Worm (Caenorhabditis elegans) whole organism, early embryonic: Measurements from ENCODE around the gene ntr-2.

Experiments
- B0310.2 ChIP-seq: sonication (generic microtip); optimal IDR thresholded peaks from 2 replicates; lab custom pipeline; 2016; ENCODE audit warnings: mild to moderate bottlenecking, missing genetic modification characterization, missing compliant biosample characterization
- F13C5.2 ChIP-seq: sonication (generic microtip); optimal IDR thresholded peaks from 2 replicates; lab custom pipeline; 2017; ENCODE audit warnings: mild to moderate bottlenecking, missing genetic modification characterization, inconsistent platforms, missing compliant biosample characterization
- aly-1 ChIP-seq: sonication (generic microtip); optimal IDR thresholded peaks from 2 replicates; lab custom pipeline; 2016; ENCODE audit warnings: missing genetic modification characterization, missing compliant biosample characterization
- ama-1 ChIP-seq: fragments of 150-350 bp; optimal IDR thresholded peaks from 2 replicates; lab custom pipeline; 2014
- ceh-13 ChIP-seq: fragments of 200-800 bp; sonication (Bioruptor generic); optimal IDR thresholded peaks from 2 replicates; lab custom pipeline; 2018; ENCODE audit warnings: mild to moderate bottlenecking, missing genetic modification characterization, missing compliant biosample characterization
- ceh-36 ChIP-seq: sonication (generic microtip); optimal IDR thresholded peaks from 2 replicates; lab custom pipeline; 2016; ENCODE audit warnings: missing genetic modification characterization, inconsistent platforms, missing compliant biosample characterization
- ets-7 ChIP-seq: sonication (generic microtip); optimal IDR thresholded peaks from 2 replicates; lab custom pipeline; 2016; ENCODE audit warnings: missing genotype, missing genetic modification characterization, missing compliant biosample characterization
- flt-1 ChIP-seq: fragments of 200-800 bp; sonication (Bioruptor generic); IDR thresholded peaks from 2 replicates; pipeline ENCODE4 v1.3.6; 2022; ENCODE audit warnings: missing genetic modification characterization, missing compliant biosample characterization
- hmbx-1 ChIP-seq: sonication (generic microtip); optimal IDR thresholded peaks from 2 replicates; lab custom pipeline; 2016; ENCODE audit warnings: mild to moderate bottlenecking, missing genetic modification characterization, missing compliant biosample characterization
- hmg-4 ChIP-seq: fragments of 200-800 bp; sonication (Bioruptor generic); optimal IDR thresholded peaks from 2 replicates; lab custom pipeline; 2018; ENCODE audit warnings: mild to moderate bottlenecking, missing genetic modification characterization, missing compliant biosample characterization
- hnd-1 ChIP-seq: sonication (generic microtip); optimal IDR thresholded peaks from 2 replicates; lab custom pipeline; 2016; ENCODE audit warnings: missing genetic modification characterization, missing compliant biosample characterization
- pes-1 ChIP-seq: fragments of 200-800 bp; sonication (Bioruptor generic); IDR thresholded peaks from 2 replicates; pipeline ENCODE4 v1.3.6; 2022; ENCODE audit warnings: missing genetic modification reagents, missing genetic modification characterization, missing compliant biosample characterization
- scrt-1 ChIP-seq: fragments of 200-800 bp; sonication (Bioruptor generic); IDR thresholded peaks from 2 replicates; pipeline ENCODE4 v1.3.6; 2022; ENCODE audit warnings: missing genetic modification characterization, missing compliant biosample characterization
- sea-1 ChIP-seq: fragments of 200-800 bp; sonication (Bioruptor generic); conservative IDR thresholded peaks from 2 replicates; pipeline ENCODE4 v1.3.6; 2022; ENCODE audit warnings: missing genetic modification characterization, missing compliant biosample characterization
- tbx-11 ChIP-seq: fragments of 200-800 bp; sonication (Bioruptor generic); IDR thresholded peaks from 2 replicates; pipeline ENCODE4 v1.3.6; 2022; ENCODE audit warnings: missing genetic modification characterization, missing compliant biosample characterization
- tbx-37 ChIP-seq: fragments of 200-800 bp; sonication (Bioruptor generic); conservative IDR thresholded peaks from 2 replicates; pipeline ENCODE4 v1.3.6; 2022; ENCODE audit warnings: missing genetic modification reagents, missing genetic modification characterization, missing compliant biosample characterization
- tra-4 ChIP-seq: sonication (generic microtip); optimal IDR thresholded peaks from 2 replicates; lab custom pipeline; 2017; ENCODE audit warnings: missing genetic modification characterization, missing compliant biosample characterization

The ntr-2 gene

DNA sequence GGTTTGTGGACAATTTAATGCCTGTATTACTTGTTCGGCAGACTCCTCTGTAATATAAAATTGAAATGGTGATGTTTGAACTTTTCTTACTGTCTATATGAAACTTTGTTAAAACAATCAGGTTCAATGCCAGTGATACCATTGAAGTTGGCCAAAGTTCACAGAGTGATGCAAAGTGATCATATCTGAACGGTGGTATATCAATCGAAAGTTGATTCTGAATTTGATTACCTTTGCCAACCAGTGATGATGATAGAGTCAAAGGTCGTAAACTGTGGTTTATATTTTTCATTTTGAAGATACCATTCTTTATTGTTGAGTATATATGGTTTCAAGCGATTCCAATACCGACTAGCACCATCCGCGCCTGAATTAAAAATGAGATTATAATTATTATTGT lies 25.3 kb downstream of the ntr-2 start:
- TF ChIP-seq ama-1 (lab: Kevin White, UChicago) (no peak), ets-7 (tag; lab: Kevin White, UChicago) (no peak), ceh-13 (GFP tag; lab: Kevin White, UChicago) (no peak), hnd-1 (no peak), tbx-11 (GFP tag; lab: Robert Waterston, UW) (no peak), tra-4 (tag; lab: Kevin White, UChicago) (no peak), B0310.2 (no peak), hmbx-1 (no peak), sea-1 (GFP tag; lab: Robert Waterston, UW) (no peak), F13C5.2 (no peak), tbx-37 (GFP tag; lab: Robert Waterston, UW) (no peak), scrt-1 (GFP tag; lab: Robert Waterston, UW) (no peak), flt-1 (no peak), pes-1 (GFP tag; lab: Robert Waterston, UW) (no peak), hmg-4 (GFP tag; lab: Kevin White, UChicago) (no peak), aly-1 (no peak), ceh-36 (tag; lab: Kevin White, UChicago) (no peak)

DNA sequence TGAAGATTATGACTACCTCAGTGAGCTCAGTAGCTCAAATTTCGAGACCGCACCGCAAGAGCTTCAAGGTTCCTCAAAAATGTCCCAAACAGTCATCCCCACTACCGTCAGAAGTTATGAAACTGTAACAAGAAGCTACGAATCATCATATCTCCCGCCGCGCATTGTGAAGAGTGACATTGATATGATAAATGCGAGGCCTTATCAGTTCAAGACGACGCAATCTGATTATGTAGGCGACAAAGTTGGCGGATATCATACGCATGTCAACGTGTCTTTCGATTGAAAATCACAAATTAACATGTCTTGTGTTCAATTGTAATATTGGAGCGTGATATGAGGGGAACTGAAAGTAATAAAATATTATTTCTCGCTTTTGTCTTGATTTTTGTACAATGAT lies 28.3 kb downstream of the ntr-2 start:
- TF ChIP-seq scrt-1 (GFP tag; lab: Robert Waterston, UW) (no peak), ceh-36 (tag; lab: Kevin White, UChicago) (no peak), flt-1 (no peak), hnd-1 (no peak), ama-1 (lab: Kevin White, UChicago) (no peak), ceh-13 (GFP tag; lab: Kevin White, UChicago) (no peak), hmbx-1 (no peak), tbx-11 (GFP tag; lab: Robert Waterston, UW) (no peak), aly-1 (no peak), B0310.2 (no peak)

DNA sequence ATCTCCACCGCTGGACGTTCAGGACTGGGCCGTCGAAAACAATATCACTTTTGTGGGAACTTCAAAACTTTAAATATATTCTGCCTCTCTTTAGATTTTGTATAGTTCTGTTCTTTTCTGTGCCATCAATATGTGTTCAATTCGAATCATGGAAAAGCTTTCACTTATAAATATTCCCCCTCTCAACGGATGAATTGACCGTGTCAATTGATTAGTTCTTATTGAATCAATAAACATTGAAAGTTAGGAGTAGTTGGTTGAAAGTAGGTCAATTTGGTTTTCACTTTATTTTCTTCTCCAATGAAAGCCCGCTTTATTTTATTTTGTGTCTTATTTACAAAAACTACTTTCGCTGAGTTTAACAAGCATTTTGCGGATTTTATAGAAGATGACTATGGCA lies 30.5 kb downstream of the ntr-2 start, which contains the start of gene lips-8:
Gene lips-8, plus strand, starts transcription at position 301 of the 400 bp plus-strand sequence.
- TF ChIP-seq sea-1 (GFP tag; lab: Robert Waterston, UW) = no peak

DNA sequence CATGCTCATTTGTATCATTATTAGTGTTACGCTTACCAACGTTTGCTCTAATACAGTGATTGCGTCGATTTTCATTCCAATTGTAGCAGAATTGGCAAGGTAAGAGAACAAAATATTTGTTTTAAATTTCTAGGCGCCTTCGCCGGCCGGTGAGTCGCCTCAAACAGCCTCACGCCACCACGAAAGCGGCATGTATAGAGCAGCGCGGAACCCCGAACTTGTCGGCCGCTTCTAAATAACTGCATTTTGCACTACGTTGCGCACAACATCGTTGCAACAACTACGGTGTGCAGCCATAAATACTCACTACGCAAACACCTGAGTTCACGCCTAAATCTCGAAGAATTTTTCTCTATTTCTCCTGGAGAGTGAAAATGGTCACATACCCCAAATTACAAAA lies 31.6 kb downstream of the ntr-2 start:
- no peak for TF ChIP-seq hnd-1
- no peak for TF ChIP-seq aly-1
- TF ChIP-seq ama-1 (lab: Kevin White, UChicago) = no peak
- no peak for TF ChIP-seq tbx-11 (GFP tag; lab: Robert Waterston, UW)
- TF ChIP-seq hmbx-1 = no peak
- TF ChIP-seq sea-1 (GFP tag; lab: Robert Waterston, UW) = no peak

DNA sequence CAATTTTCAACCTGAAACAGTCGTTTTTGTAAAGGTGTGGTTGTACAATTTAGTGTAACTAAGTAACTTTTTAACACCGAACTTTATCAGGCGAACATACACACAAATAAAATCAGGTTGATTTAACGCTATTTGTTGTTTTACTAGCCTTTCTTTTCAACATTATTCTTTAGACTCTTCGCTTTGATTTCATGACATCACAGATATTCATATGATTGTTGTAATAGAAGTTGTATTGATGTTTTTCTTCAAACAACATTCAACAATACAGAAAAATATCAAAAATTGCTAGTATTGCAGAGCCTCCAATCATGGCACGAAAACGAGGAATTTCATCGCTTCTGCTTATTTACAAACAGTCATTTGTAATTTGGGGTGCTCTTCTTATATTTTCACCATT lies 33.9 kb downstream of the ntr-2 start, which contains the start of gene nac-1:
Gene nac-1, plus strand, starts transcription at position 301 of the 400 bp plus-strand sequence.
- TF ChIP-seq tra-4 (tag; lab: Kevin White, UChicago) (no peak), hmbx-1 (no peak), tbx-11 (GFP tag; lab: Robert Waterston, UW) (no peak), flt-1 (no peak), F13C5.2 (no peak), B0310.2 (no peak), ceh-13 (GFP tag; lab: Kevin White, UChicago) (no peak), aly-1 (no peak), sea-1 (GFP tag; lab: Robert Waterston, UW) (no peak), hnd-1 (no peak), ama-1 (lab: Kevin White, UChicago) (no peak), ceh-36 (tag; lab: Kevin White, UChicago) (no peak), ets-7 (tag; lab: Kevin White, UChicago) (no peak), hmg-4 (GFP tag; lab: Kevin White, UChicago) (no peak), scrt-1 (GFP tag; lab: Robert Waterston, UW) (no peak), pes-1 (GFP tag; lab: Robert Waterston, UW) (no peak), tbx-37 (GFP tag; lab: Robert Waterston, UW) (no peak)

DNA sequence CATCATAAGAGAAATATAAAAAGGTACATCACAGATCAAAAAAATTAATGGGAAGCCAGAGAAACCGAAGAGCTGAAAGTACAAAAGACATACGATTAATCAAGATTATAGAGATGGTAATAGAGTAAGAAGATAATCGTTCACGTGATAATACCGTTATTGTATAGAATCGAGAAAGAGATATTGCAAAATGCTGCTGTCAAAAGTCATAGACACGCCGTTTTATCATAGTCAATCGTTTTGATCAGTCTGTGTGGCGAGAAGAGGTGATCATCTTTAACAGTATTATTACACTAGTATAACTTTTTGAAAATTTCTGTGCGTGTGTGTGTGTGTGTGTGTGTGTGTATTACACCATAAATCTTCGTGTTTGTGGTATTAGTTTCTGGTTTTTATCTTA lies 34.4 kb downstream of the ntr-2 start:
- no peak for TF ChIP-seq tbx-37 (GFP tag; lab: Robert Waterston, UW)
- no peak for TF ChIP-seq F13C5.2
- no peak for TF ChIP-seq ets-7 (tag; lab: Kevin White, UChicago)
- TF ChIP-seq hnd-1 = no peak
- TF ChIP-seq flt-1 = no peak
- no peak for TF ChIP-seq ceh-36 (tag; lab: Kevin White, UChicago)
- TF ChIP-seq ceh-13 (GFP tag; lab: Kevin White, UChicago) = no peak
- TF ChIP-seq sea-1 (GFP tag; lab: Robert Waterston, UW) = no peak
- TF ChIP-seq hmg-4 (GFP tag; lab: Kevin White, UChicago) = no peak
- no peak for TF ChIP-seq hmbx-1
- no peak for TF ChIP-seq ama-1 (lab: Kevin White, UChicago)
- no peak for TF ChIP-seq scrt-1 (GFP tag; lab: Robert Waterston, UW)
- TF ChIP-seq tra-4 (tag; lab: Kevin White, UChicago) = no peak
- no peak for TF ChIP-seq aly-1

DNA sequence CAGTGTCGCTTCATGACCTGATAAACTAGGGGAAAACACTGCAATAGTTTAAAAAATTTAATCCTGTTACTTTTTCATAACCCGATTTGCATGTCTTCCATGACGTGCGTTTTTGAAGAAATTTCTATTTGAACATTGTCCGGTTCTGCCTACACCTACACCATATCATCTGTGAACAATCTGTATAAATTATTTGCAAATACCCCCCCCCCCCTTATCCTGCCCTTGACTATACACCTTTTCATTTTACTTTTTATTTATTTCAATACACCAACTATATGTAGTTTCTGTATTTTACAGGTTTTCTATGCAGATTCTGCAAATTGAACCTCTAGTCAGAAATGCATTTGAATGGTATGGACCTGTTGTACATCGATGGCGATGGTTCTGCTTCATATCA lies 40.6 kb downstream of the ntr-2 start, which contains the start of gene daf-6:
Gene daf-6, plus strand, starts transcription at position 301 of the 400 bp plus-strand sequence.
- no peak for TF ChIP-seq scrt-1 (GFP tag; lab: Robert Waterston, UW)
- no peak for TF ChIP-seq tbx-37 (GFP tag; lab: Robert Waterston, UW)
- TF ChIP-seq tbx-11 (GFP tag; lab: Robert Waterston, UW) = no peak
- TF ChIP-seq aly-1 = no peak
- TF ChIP-seq hmbx-1 = no peak
- TF ChIP-seq sea-1 (GFP tag; lab: Robert Waterston, UW) = no peak
- no peak for TF ChIP-seq F13C5.2
- no peak for TF ChIP-seq ets-7 (tag; lab: Kevin White, UChicago)
- TF ChIP-seq hmg-4 (GFP tag; lab: Kevin White, UChicago) = no peak
- TF ChIP-seq ceh-13 (GFP tag; lab: Kevin White, UChicago) = no peak
- TF ChIP-seq flt-1 = no peak

DNA sequence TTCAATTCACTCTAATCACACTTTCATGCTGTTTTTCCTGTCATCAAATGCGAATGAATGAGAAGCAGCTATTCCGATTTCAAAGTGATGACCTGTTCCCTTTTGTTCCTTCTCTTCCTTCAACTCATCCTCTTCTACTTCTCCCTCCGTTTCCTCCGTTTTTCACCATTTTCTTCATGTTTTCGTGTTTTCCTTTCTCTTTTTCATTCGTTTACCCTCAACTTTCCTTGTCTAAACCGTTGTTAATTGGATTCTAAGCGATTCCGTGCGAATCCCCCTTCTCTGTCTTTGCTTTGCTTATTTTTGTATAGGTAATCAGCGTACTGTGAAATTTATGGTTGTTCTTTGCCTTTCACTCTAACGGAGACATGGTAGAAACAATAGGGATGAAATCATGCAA lies 42.9 kb downstream of the ntr-2 start:
- TF ChIP-seq flt-1 = no peak
- TF ChIP-seq ama-1 (lab: Kevin White, UChicago) = no peak
- TF ChIP-seq F13C5.2 = no peak
- no peak for TF ChIP-seq tbx-37 (GFP tag; lab: Robert Waterston, UW)
